Fruit fly (Drosophila melanogaster) whole organism, prepupa: ENCODE data around the gene Obp99d.

ENCODE experiments used
- Blimp-1 ChIP-seq: fragments of 200-800 bp; sonication (Bioruptor generic); optimal IDR thresholded peaks from 3 replicates; lab custom pipeline; 2017; ENCODE audit warnings: missing biosample characterization, missing genetic modification characterization, mild to moderate bottlenecking, moderate library complexity, missing genetic modification reagents
- CG10669 ChIP-seq: fragments of 200-800 bp; sonication (Bioruptor generic); optimal IDR thresholded peaks from 3 replicates; lab custom pipeline; 2018; ENCODE audit warnings: missing biosample characterization, mild to moderate bottlenecking, missing genetic modification characterization, moderate library complexity
- CG11902 ChIP-seq: fragments of 200-800 bp; sonication (Bioruptor generic); optimal IDR thresholded peaks from 3 replicates; lab custom pipeline; 2016; ENCODE audit warnings: missing biosample characterization, missing genetic modification characterization
- CG1621 ChIP-seq: fragments of 200-800 bp; sonication (Bioruptor generic); optimal IDR thresholded peaks from 3 replicates; lab custom pipeline; 2018; ENCODE audit warnings: missing biosample characterization, mild to moderate bottlenecking, missing genetic modification characterization
- CG16779 ChIP-seq: fragments of 200-800 bp; sonication (Bioruptor generic); optimal IDR thresholded peaks from 3 replicates; lab custom pipeline; 2017; ENCODE audit warnings: missing biosample characterization, mild to moderate bottlenecking, missing genetic modification characterization
- CG31627 ChIP-seq: fragments of 200-800 bp; sonication (Bioruptor generic); optimal IDR thresholded peaks from 3 replicates; lab custom pipeline; 2016; ENCODE audit warnings: missing biosample characterization, missing genetic modification characterization
- CG32006 ChIP-seq: fragments of 200-800 bp; sonication (Bioruptor generic); optimal IDR thresholded peaks from 3 replicates; lab custom pipeline; 2017; ENCODE audit warnings: missing biosample characterization, mild to moderate bottlenecking, missing genetic modification characterization
- CG3919 ChIP-seq: fragments of 200-800 bp; sonication (Bioruptor generic); optimal IDR thresholded peaks from 3 replicates; lab custom pipeline; 2016; ENCODE audit warnings: missing biosample characterization, missing genetic modification characterization
- CG4318 ChIP-seq: fragments of 200-800 bp; sonication (Bioruptor generic); optimal IDR thresholded peaks from 3 replicates; lab custom pipeline; 2017; ENCODE audit warnings: missing biosample characterization, mild to moderate bottlenecking, missing genetic modification characterization
- CG6163 ChIP-seq: fragments of 200-800 bp; sonication (Bioruptor generic); IDR thresholded peaks from 3 replicates; pipeline ENCODE4 v1.3.6; 2022; ENCODE audit warnings: missing biosample characterization, missing genetic modification characterization
- CG6276 ChIP-seq: fragments of 200-800 bp; sonication (Bioruptor generic); optimal IDR thresholded peaks from 2 replicates; lab custom pipeline; 2017; ENCODE audit warnings: missing biosample characterization, mild to moderate bottlenecking, missing genetic modification characterization
- CG6792 ChIP-seq: fragments of 200-800 bp; sonication (Bioruptor generic); optimal IDR thresholded peaks from 3 replicates; lab custom pipeline; 2016; ENCODE audit warnings: missing biosample characterization, missing genetic modification characterization
- CG6808 ChIP-seq: fragments of 200-800 bp; sonication (Bioruptor generic); optimal IDR thresholded peaks from 3 replicates; lab custom pipeline; 2017; ENCODE audit warnings: missing biosample characterization, missing genetic modification characterization, mild to moderate bottlenecking, moderate library complexity, missing genetic modification reagents
- CG6854 ChIP-seq: fragments of 200-800 bp; sonication (Bioruptor generic); optimal IDR thresholded peaks from 2 replicates; lab custom pipeline; 2017; ENCODE audit warnings: missing biosample characterization, mild to moderate bottlenecking, missing genetic modification characterization
- CG7368 ChIP-seq: fragments of 200-800 bp; sonication (Bioruptor generic); optimal IDR thresholded peaks from 3 replicates; lab custom pipeline; 2016; ENCODE audit warnings: missing biosample characterization, missing genetic modification characterization
- CG8632 ChIP-seq: fragments of 200-800 bp; sonication (Bioruptor generic); optimal IDR thresholded peaks from 3 replicates; lab custom pipeline; 2016; ENCODE audit warnings: missing biosample characterization, missing genetic modification characterization
- Eip75B ChIP-seq: fragments of 200-800 bp; sonication (Bioruptor generic); optimal IDR thresholded peaks from 3 replicates; lab custom pipeline; 2016; ENCODE audit warnings: missing biosample characterization, missing genetic modification characterization
- Eip78C ChIP-seq: fragments of 200-800 bp; sonication (Bioruptor generic); peaks from one replicate; lab custom pipeline; 2016; ENCODE audit warnings: missing biosample characterization, missing genetic modification characterization
- Eip93F ChIP-seq: fragments of 200-800 bp; sonication (Bioruptor generic); optimal IDR thresholded peaks from 2 replicates; lab custom pipeline; 2016; ENCODE audit warnings: missing biosample characterization, mild to moderate bottlenecking, missing genetic modification characterization
- Ets21C ChIP-seq: fragments of 200-800 bp; sonication (Bioruptor generic); optimal IDR thresholded peaks from 3 replicates; lab custom pipeline; 2016; ENCODE audit warnings: missing biosample characterization, missing genetic modification characterization
- Ets96B ChIP-seq: fragments of 200-800 bp; optimal IDR thresholded peaks from 2 replicates; lab custom pipeline; 2019; ENCODE audit warnings: missing biosample characterization, mild to moderate bottlenecking, missing genetic modification characterization, moderate library complexity
- Gug ChIP-seq: fragments of 200-800 bp; sonication (Bioruptor generic); IDR thresholded peaks from 2 replicates; pipeline ENCODE4 v1.3.6; 2022; ENCODE audit warnings: missing biosample characterization, missing genetic modification characterization
- Hr38 ChIP-seq: sonication (Bioruptor generic); optimal IDR thresholded peaks from 2 replicates; lab custom pipeline; 2016; ENCODE audit warnings: missing biosample characterization, missing genetic modification characterization
- Hr39 ChIP-seq: fragments of 200-800 bp; sonication (Bioruptor generic); optimal IDR thresholded peaks from 2 replicates; lab custom pipeline; 2016; ENCODE audit warnings: missing biosample characterization, missing genetic modification characterization
- Hr4 ChIP-seq: fragments of 200-800 bp; sonication (Bioruptor generic); optimal IDR thresholded peaks from 3 replicates; lab custom pipeline; 2016; ENCODE audit warnings: missing biosample characterization, missing genetic modification characterization
- Lpt ChIP-seq: fragments of 200-800 bp; sonication (Bioruptor generic); optimal IDR thresholded peaks from 3 replicates; lab custom pipeline; 2016; ENCODE audit warnings: missing biosample characterization, missing genetic modification characterization
- Met ChIP-seq: fragments of 200-800 bp; sonication (Bioruptor generic); optimal IDR thresholded peaks from 3 replicates; lab custom pipeline; 2016; ENCODE audit warnings: missing biosample characterization, missing genetic modification characterization
- OdsH ChIP-seq: fragments of 200-800 bp; sonication (Bioruptor generic); optimal IDR thresholded peaks from 3 replicates; lab custom pipeline; 2016; ENCODE audit warnings: missing biosample characterization, missing genetic modification characterization
- Smox ChIP-seq: fragments of 200-800 bp; sonication (Bioruptor generic); optimal IDR thresholded peaks from 3 replicates; lab custom pipeline; 2016; ENCODE audit warnings: missing biosample characterization, missing genetic modification characterization
- Sox102F ChIP-seq: fragments of 200-800 bp; sonication (Bioruptor generic); optimal IDR thresholded peaks from 2 replicates; lab custom pipeline; 2016; ENCODE audit warnings: missing biosample characterization, mild to moderate bottlenecking, missing genetic modification characterization
- Sox14 ChIP-seq: fragments of 200-800 bp; sonication (Bioruptor generic); optimal IDR thresholded peaks from 3 replicates; lab custom pipeline; 2016; ENCODE audit warnings: missing biosample characterization, missing genetic modification characterization
- Sox15 ChIP-seq: fragments of 200-800 bp; sonication (Bioruptor generic); optimal IDR thresholded peaks from 3 replicates; lab custom pipeline; 2016; ENCODE audit warnings: missing biosample characterization, missing genetic modification characterization
- achi ChIP-seq: fragments of 200-800 bp; sonication (Bioruptor generic); optimal IDR thresholded peaks from 3 replicates; lab custom pipeline; 2016; ENCODE audit warnings: missing biosample characterization, missing genetic modification characterization
- acj6 ChIP-seq: fragments of 200-800 bp; sonication (Bioruptor generic); optimal IDR thresholded peaks from 3 replicates; lab custom pipeline; 2016; ENCODE audit warnings: missing biosample characterization, missing genetic modification characterization
- cyc ChIP-seq: fragments of 200-800 bp; sonication (Bioruptor generic); optimal IDR thresholded peaks from 3 replicates; lab custom pipeline; 2016; ENCODE audit warnings: missing biosample characterization, missing genetic modification characterization
- dac ChIP-seq: fragments of 200-800 bp; sonication (Bioruptor generic); optimal IDR thresholded peaks from 2 replicates; lab custom pipeline; 2017; ENCODE audit warnings: missing biosample characterization, mild to moderate bottlenecking, missing genetic modification characterization
- dsx ChIP-seq: fragments of 200-800 bp; optimal IDR thresholded peaks from 3 replicates; lab custom pipeline; 2019; ENCODE audit warnings: missing biosample characterization, mild to moderate bottlenecking, missing genetic modification characterization, moderate library complexity; ENCODE audit not compliant: poor library complexity, severe bottlenecking
- eg ChIP-seq: fragments of 200-800 bp; sonication (Bioruptor generic); IDR thresholded peaks from 3 replicates; pipeline ENCODE4 v1.3.6; 2022; ENCODE audit warnings: missing biosample characterization, missing genetic modification characterization
- esn ChIP-seq: fragments of 200-800 bp; sonication (Bioruptor generic); optimal IDR thresholded peaks from 2 replicates; lab custom pipeline; 2016; ENCODE audit warnings: missing biosample characterization, mild to moderate bottlenecking, missing genetic modification characterization, moderate library complexity
- fd59A ChIP-seq: fragments of 200-800 bp; sonication (Bioruptor generic); optimal IDR thresholded peaks from 2 replicates; lab custom pipeline; 2017; ENCODE audit warnings: missing biosample characterization, mild to moderate bottlenecking, missing genetic modification characterization, missing genetic modification reagents
- fkh ChIP-seq: fragments of 200-800 bp; sonication (Bioruptor generic); optimal IDR thresholded peaks from 3 replicates; lab custom pipeline; 2017; ENCODE audit warnings: missing biosample characterization, mild to moderate bottlenecking, missing genetic modification characterization, moderate library complexity
- lz ChIP-seq: fragments of 200-800 bp; sonication (Bioruptor generic); optimal IDR thresholded peaks from 3 replicates; lab custom pipeline; 2016; ENCODE audit warnings: missing biosample characterization, missing genetic modification characterization
- net ChIP-seq: fragments of 200-800 bp; sonication (Bioruptor generic); optimal IDR thresholded peaks from 3 replicates; lab custom pipeline; 2016; ENCODE audit warnings: missing biosample characterization, missing genetic modification characterization
- pdm3 ChIP-seq: fragments of 200-800 bp; sonication (Bioruptor generic); optimal IDR thresholded peaks from 3 replicates; lab custom pipeline; 2016; ENCODE audit warnings: missing biosample characterization, missing genetic modification characterization
- spab ChIP-seq: fragments of 200-800 bp; sonication (Bioruptor generic); optimal IDR thresholded peaks from 2 replicates; lab custom pipeline; 2017; ENCODE audit warnings: missing biosample characterization, mild to moderate bottlenecking, missing genetic modification characterization, missing genetic modification reagents
- ss ChIP-seq, 2 experiments: fragments of 200-800 bp; sonication (Bioruptor generic); optimal IDR thresholded peaks; 2 replicates in 1 of 2; 3 replicates in 1 of 2; lab custom pipeline; 2017 to 2018; ENCODE audit warnings: mild to moderate bottlenecking in 2 of 2, missing biosample characterization in 2 of 2, missing genetic modification characterization in 2 of 2, moderate library complexity in 1 of 2
- vri ChIP-seq: fragments of 200-800 bp; sonication (Bioruptor generic); optimal IDR thresholded peaks from 3 replicates; lab custom pipeline; 2016; ENCODE audit warnings: missing biosample characterization, mild to moderate bottlenecking, missing genetic modification characterization

The Obp99d gene

DNA sequence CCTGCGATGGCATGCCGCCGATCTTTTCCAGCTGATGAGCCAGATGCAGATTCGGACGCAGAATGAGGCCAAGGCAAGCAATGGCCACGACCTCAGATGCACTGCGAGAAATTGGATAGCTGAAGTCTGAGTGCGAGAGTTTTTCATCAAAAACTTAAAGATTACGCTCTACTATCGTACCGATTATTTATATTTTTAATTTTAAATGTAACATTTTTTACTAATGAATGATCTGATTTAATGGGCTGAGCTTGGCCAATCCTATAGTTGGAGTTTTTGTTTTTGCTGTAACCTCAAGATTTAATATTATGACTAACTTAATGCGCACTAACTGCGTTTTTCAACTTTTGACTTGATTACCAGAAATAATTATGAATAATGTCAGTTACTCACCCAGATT, 48.0 kb downstream of the Obp99d start (continued):
- TF ChIP-seq CG8632 (GFP tag; lab: Kevin White, UChicago) (peak; percentile 46), vri (no peak), fkh (GFP tag; lab: Kevin White, UChicago) (no peak), CG6854 (GFP tag; lab: Kevin White, UChicago) (no peak), CG10669 (peak; percentile 42), Ets21C (GFP tag; lab: Kevin White, UChicago) (peak; percentile 51), Eip93F (no peak), acj6 (GFP tag; lab: Kevin White, UChicago) (peak; percentile 52), Blimp-1 (GFP tag; lab: Kevin White, UChicago) (peak; percentile 7), spab (GFP tag; lab: Kevin White, UChicago) (peak; percentile 29), eg (GFP tag; lab: Robert Waterston, UW) (no peak), CG4318 (GFP tag; lab: Kevin White, UChicago) (peak; percentile 21), CG16779 (tag; lab: Kevin White, UChicago) (no peak), Ets96B (tag; lab: Kevin White, UChicago) (peak; percentile 39), Met (GFP tag; lab: Kevin White, UChicago) (peak; percentile 75), pdm3 (GFP tag; lab: Kevin White, UChicago) (peak; percentile 38), CG6808 (peak; percentile 38), Sox15 (GFP tag; lab: Kevin White, UChicago) (peak; percentile 49), dsx (GFP tag; lab: Kevin White, UChicago) (no peak), dac (GFP tag; lab: Kevin White, UChicago) (no peak), lz (GFP tag; lab: Kevin White, UChicago) (peak; percentile 67), fd59A (GFP tag; lab: Kevin White, UChicago) (no peak), CG3919 (GFP tag; lab: Kevin White, UChicago) (peak; percentile 65), Gug (GFP tag; lab: Robert Waterston, UW) (no peak), Hr39 (GFP tag; lab: Kevin White, UChicago) (peak; percentile 53), Lpt (peak; percentile 17), Sox102F (GFP tag; lab: Kevin White, UChicago) (peak; percentile 37), net (GFP tag; lab: Kevin White, UChicago) (peak; percentile 44), CG6792 (GFP tag; lab: Kevin White, UChicago) (peak; percentile 39), achi (GFP tag; lab: Kevin White, UChicago) (peak; percentile 50)

DNA sequence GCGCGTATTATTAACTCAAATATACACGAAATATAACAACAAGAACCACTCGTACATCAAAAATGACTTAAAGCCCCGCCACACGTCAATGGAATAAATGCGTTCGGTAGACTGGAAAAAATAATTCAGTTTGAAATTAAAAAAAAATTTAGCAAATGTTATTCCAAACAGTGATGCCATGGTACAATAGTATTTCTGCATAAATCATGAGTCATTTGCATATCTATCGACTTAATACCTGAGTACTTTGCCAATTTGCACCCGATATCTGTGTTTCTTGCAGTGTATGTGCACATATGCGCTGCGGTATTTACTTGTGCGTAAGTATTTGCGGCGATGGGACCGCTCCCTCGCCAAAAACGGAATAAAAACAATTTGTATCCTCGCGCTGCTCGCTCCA, 48.8 kb downstream of the Obp99d start:
- TF ChIP-seq Hr4 (GFP tag; lab: Kevin White, UChicago) (peak; percentile 79), CG10669 (peak; percentile 83), Lpt (peak; percentile 67), OdsH (GFP tag; lab: Kevin White, UChicago) (peak; percentile 94), CG31627 (peak; percentile 99), ss (GFP tag; optimal IDR thresholded peaks at IDR 0.05; lab: Kevin White, UChicago) (peak; percentile 39 to 73), achi (GFP tag; lab: Kevin White, UChicago) (peak; percentile 90), cyc (peak; percentile 99), acj6 (GFP tag; lab: Kevin White, UChicago) (peak; percentile 96), eg (GFP tag; lab: Robert Waterston, UW) (peak; percentile 83), Sox102F (GFP tag; lab: Kevin White, UChicago) (peak; percentile 99), CG1621 (tag; lab: Kevin White, UChicago) (peak; percentile 72), Sox14 (GFP tag; lab: Kevin White, UChicago) (peak; percentile 97), dac (GFP tag; lab: Kevin White, UChicago) (no peak), Gug (GFP tag; lab: Robert Waterston, UW) (peak; percentile 31; the same call in 1 of the 2 replicates), Eip75B (GFP tag; lab: Kevin White, UChicago) (peak; percentile 93), Ets21C (GFP tag; lab: Kevin White, UChicago) (peak; percentile 98), CG6276 (GFP tag; lab: Kevin White, UChicago) (peak; percentile 48), Ets96B (tag; lab: Kevin White, UChicago) (peak; percentile 70), esn (GFP tag; lab: Kevin White, UChicago) (peak; percentile 99), lz (GFP tag; lab: Kevin White, UChicago) (peak; percentile 98), CG8632 (GFP tag; lab: Kevin White, UChicago) (peak; percentile 93), Smox (GFP tag; lab: Kevin White, UChicago) (peak; percentile 98), CG32006 (GFP tag; lab: Kevin White, UChicago) (peak; percentile 70), fd59A (GFP tag; lab: Kevin White, UChicago) (peak; percentile 60), CG6163 (GFP tag; lab: Robert Waterston, UW) (peak; percentile 90), CG11902 (peak; percentile 97), CG6808 (peak; percentile 66), Hr39 (GFP tag; lab: Kevin White, UChicago) (peak; percentile 99), Eip78C (GFP tag; lab: Kevin White, UChicago) (peak; percentile 98), CG3919 (GFP tag; lab: Kevin White, UChicago) (peak; percentile 97), CG7368 (peak; percentile 93), net (GFP tag; lab: Kevin White, UChicago) (peak; percentile 86), Hr38 (GFP tag; lab: Kevin White, UChicago) (no peak), Met (GFP tag; lab: Kevin White, UChicago) (peak; percentile 97)
